Fruit fly (Drosophila melanogaster) whole organism, embryonic: ENCODE results near the gene Lsp2.

Source experiments
- BEAF-32 ChIP-seq: fragments of 200-800 bp; sonication (Bioruptor generic); optimal IDR thresholded peaks from 3 replicates; lab custom pipeline; 2017; ENCODE audit warnings: missing biosample characterization, missing genetic modification characterization, mild to moderate bottlenecking, moderate library complexity, missing genetic modification reagents
- CG10267 ChIP-seq: fragments of 200-800 bp; sonication (Bioruptor generic); optimal IDR thresholded peaks from 2 replicates; lab custom pipeline; 2018; ENCODE audit warnings: missing biosample characterization, mild to moderate bottlenecking, missing genetic modification characterization, moderate library complexity
- CG10543 ChIP-seq: fragments of 200-800 bp; sonication (Bioruptor generic); optimal IDR thresholded peaks from 3 replicates; lab custom pipeline; 2017; ENCODE audit warnings: missing biosample characterization, mild to moderate bottlenecking, missing genetic modification characterization, moderate library complexity
- CG11695 ChIP-seq: fragments of 200-800 bp; sonication (Bioruptor generic); IDR thresholded peaks from 3 replicates; pipeline ENCODE4 v1.3.6; 2022; ENCODE audit warnings: missing biosample characterization, missing genetic modification characterization
- CG12391 ChIP-seq: fragments of 200-800 bp; sonication (Bioruptor generic); optimal IDR thresholded peaks from 3 replicates; lab custom pipeline; 2018; ENCODE audit warnings: missing biosample characterization, mild to moderate bottlenecking, missing genetic modification characterization, moderate library complexity
- CG12659 ChIP-seq: fragments of 200-800 bp; sonication (Bioruptor generic); optimal IDR thresholded peaks from 3 replicates; lab custom pipeline; 2017; ENCODE audit warnings: mild to moderate bottlenecking, missing biosample characterization, missing genetic modification reagents, missing genetic modification characterization
- CG13287 ChIP-seq: fragments of 200-800 bp; sonication (Bioruptor generic); IDR thresholded peaks from 2 replicates; pipeline ENCODE4 v1.3.6; 2022; ENCODE audit warnings: missing biosample characterization, missing genetic modification characterization; ENCODE audit not compliant: partially characterized antibody
- CG14860 ChIP-seq: fragments of 200-800 bp; sonication (Bioruptor generic); IDR thresholded peaks from 3 replicates; pipeline ENCODE4 v1.3.6; 2022; ENCODE audit warnings: missing biosample characterization, missing genetic modification characterization; ENCODE audit not compliant: partially characterized antibody
- CG15479 ChIP-seq: fragments of 200-800 bp; sonication (Bioruptor generic); optimal IDR thresholded peaks from 3 replicates; lab custom pipeline; 2019; ENCODE audit warnings: missing biosample characterization, mild to moderate bottlenecking, missing genetic modification characterization, moderate library complexity
- CG16813 ChIP-seq: fragments of 200-800 bp; sonication (Bioruptor generic); IDR thresholded peaks from 3 replicates; pipeline ENCODE4 v1.3.6; 2022; ENCODE audit warnings: missing biosample characterization, missing genetic modification characterization; ENCODE audit not compliant: partially characterized antibody
- CG18764 ChIP-seq: fragments of 200-800 bp; sonication (Bioruptor generic); optimal IDR thresholded peaks from 3 replicates; lab custom pipeline; 2016; ENCODE audit warnings: missing biosample characterization, missing genetic modification characterization
- CG34224 ChIP-seq: fragments of 200-800 bp; sonication (Bioruptor generic); IDR thresholded peaks from 3 replicates; pipeline ENCODE4 v1.3.6; 2022; ENCODE audit warnings: missing biosample characterization, missing genetic modification characterization; ENCODE audit not compliant: partially characterized antibody
- CG3726 ChIP-seq: fragments of 200-800 bp; sonication (Bioruptor generic); IDR thresholded peaks from 3 replicates; pipeline ENCODE4, ENCODE4 v1.3.6; 2022; ENCODE audit warnings: missing biosample characterization, missing genetic modification characterization
- CG4282 ChIP-seq: fragments of 200-800 bp; sonication (Bioruptor generic); optimal IDR thresholded peaks from 2 replicates; lab custom pipeline; 2016; ENCODE audit warnings: missing biosample characterization, missing genetic modification characterization
- CG4617 ChIP-seq: fragments of 200-800 bp; sonication (Bioruptor generic); optimal IDR thresholded peaks from 3 replicates; lab custom pipeline; 2016; ENCODE audit warnings: missing biosample characterization, missing genetic modification characterization, borderline replicate concordance
- CG6791 ChIP-seq: fragments of 200-800 bp; sonication (Bioruptor generic); IDR thresholded peaks from 3 replicates; pipeline ENCODE4 v1.3.6; 2022; ENCODE audit warnings: missing biosample characterization, missing genetic modification characterization; ENCODE audit not compliant: partially characterized antibody
- CG7271 ChIP-seq: fragments of 200-800 bp; sonication (Bioruptor generic); optimal IDR thresholded peaks from 2 replicates; lab custom pipeline; 2018; ENCODE audit warnings: missing biosample characterization, mild to moderate bottlenecking, missing genetic modification characterization, moderate library complexity
- CG7963 ChIP-seq: fragments of 200-800 bp; sonication (Bioruptor generic); IDR thresholded peaks from 3 replicates; pipeline ENCODE4 v1.3.6; 2022; ENCODE audit warnings: missing biosample characterization, missing genetic modification characterization; ENCODE audit not compliant: partially characterized antibody
- CG8359 ChIP-seq: fragments of 200-800 bp; sonication (Bioruptor generic); optimal IDR thresholded peaks from 2 replicates; lab custom pipeline; 2017; ENCODE audit warnings: missing biosample characterization, mild to moderate bottlenecking, missing genetic modification characterization, borderline replicate concordance
- CG8478 ChIP-seq: fragments of >200 bp; optimal IDR thresholded peaks from 2 replicates; lab custom pipeline; 2018
- CG8924 ChIP-seq: fragments of 200-800 bp; optimal IDR thresholded peaks from 3 replicates; lab custom pipeline; 2019; ENCODE audit warnings: missing biosample characterization, mild to moderate bottlenecking, missing genetic modification characterization, moderate library complexity
- Chrac-16 ChIP-seq: fragments of 200-800 bp; sonication (Bioruptor generic); optimal IDR thresholded peaks from 3 replicates; lab custom pipeline; 2016; ENCODE audit warnings: missing biosample characterization, missing genetic modification characterization
- CoRest ChIP-seq: fragments of 200-800 bp; sonication (Bioruptor generic); optimal IDR thresholded peaks from 3 replicates; lab custom pipeline; 2018; ENCODE audit warnings: missing biosample characterization, mild to moderate bottlenecking, missing genetic modification characterization, moderate library complexity
- Dp ChIP-seq: fragments of 200-800 bp; sonication (Bioruptor generic); optimal IDR thresholded peaks from 2 replicates; lab custom pipeline; 2018; ENCODE audit warnings: missing biosample characterization, mild to moderate bottlenecking, missing genetic modification characterization, moderate library complexity
- Dref ChIP-seq: fragments of 200-800 bp; sonication (Bioruptor generic); IDR thresholded peaks from 2 replicates; pipeline ENCODE4 v1.3.6; 2022; ENCODE audit warnings: missing biosample characterization, missing genetic modification characterization
- E2f2 ChIP-seq: fragments of 200-800 bp; sonication (Bioruptor generic); IDR thresholded peaks from 2 replicates; pipeline ENCODE4 v1.3.6; 2022; ENCODE audit warnings: missing biosample characterization, missing genetic modification characterization
- GATAe ChIP-seq: fragments of 200-800 bp; sonication (Bioruptor generic); conservative IDR thresholded peaks from 2 replicates; pipeline ENCODE4 v1.3.6; 2022; ENCODE audit warnings: missing biosample characterization, missing genetic modification characterization
- HmgZ ChIP-seq: fragments of 200-800 bp; sonication (Bioruptor generic); optimal IDR thresholded peaks from 2 replicates; lab custom pipeline; 2018; ENCODE audit warnings: missing biosample characterization, mild to moderate bottlenecking, missing genetic modification characterization
- MBD-R2 ChIP-seq: fragments of 200-800 bp; sonication (Bioruptor generic); IDR thresholded peaks from 2 replicates; pipeline ENCODE4 v1.3.6; 2022; ENCODE audit warnings: missing biosample characterization, missing genetic modification characterization
- Max ChIP-seq: fragments of 200-800 bp; sonication (Bioruptor generic); optimal IDR thresholded peaks from 2 replicates; lab custom pipeline; 2016; ENCODE audit warnings: missing biosample characterization, mild to moderate bottlenecking, missing genetic modification characterization
- Optix ChIP-seq: fragments of 200-800 bp; sonication (Bioruptor generic); IDR thresholded peaks from 3 replicates; pipeline ENCODE4 v1.3.6; 2022; ENCODE audit warnings: missing biosample characterization, missing genetic modification characterization
- Pdp1 ChIP-seq, 2 experiments: fragments of 200-800 bp; sonication (Bioruptor generic); optimal IDR thresholded peaks; 3 replicates each; lab custom pipeline; 2016; ENCODE audit warnings: missing biosample characterization in 2 of 2, missing genetic modification characterization in 2 of 2, mild to moderate bottlenecking in 1 of 2, moderate library complexity in 1 of 2
- Xbp1 ChIP-seq: fragments of 200-800 bp; sonication (Bioruptor generic); optimal IDR thresholded peaks from 3 replicates; lab custom pipeline; 2016; ENCODE audit warnings: missing biosample characterization, mild to moderate bottlenecking, missing genetic modification characterization
- chm ChIP-seq: fragments of 200-800 bp; sonication (Bioruptor generic); IDR thresholded peaks from 2 replicates; pipeline ENCODE4 v1.3.6; 2022; ENCODE audit warnings: missing biosample characterization, missing genetic modification characterization
- gcm ChIP-seq: fragments of 200-800 bp; sonication (Bioruptor generic); optimal IDR thresholded peaks from 2 replicates; lab custom pipeline; 2019; ENCODE audit warnings: missing biosample characterization, mild to moderate bottlenecking, missing genetic modification characterization, moderate library complexity
- hb ChIP-seq: fragments of 200-800 bp; sonication (Bioruptor generic); IDR thresholded peaks from 3 replicates; pipeline ENCODE4 v1.3.6; 2022; ENCODE audit warnings: missing biosample characterization, missing genetic modification characterization; ENCODE audit not compliant: partially characterized antibody
- knrl ChIP-seq: fragments of 200-800 bp; sonication (Bioruptor generic); IDR thresholded peaks from 3 replicates; pipeline ENCODE4 v1.3.6; 2022; ENCODE audit warnings: missing biosample characterization, missing genetic modification characterization; ENCODE audit not compliant: partially characterized antibody
- pzg ChIP-seq: fragments of 200-800 bp; sonication (Bioruptor generic); optimal IDR thresholded peaks from 3 replicates; lab custom pipeline; 2018; ENCODE audit warnings: missing biosample characterization, mild to moderate bottlenecking, missing genetic modification characterization, moderate library complexity
- row ChIP-seq: fragments of 200-800 bp; sonication (Bioruptor generic); IDR thresholded peaks from 3 replicates; pipeline ENCODE4 v1.3.6; 2022; ENCODE audit warnings: missing biosample characterization, missing genetic modification characterization
- sna ChIP-seq: fragments of 200-800 bp; sonication (Bioruptor generic); IDR thresholded peaks from 2 replicates; pipeline ENCODE4 v1.3.6; 2022; ENCODE audit warnings: missing biosample characterization, missing genetic modification characterization; ENCODE audit not compliant: partially characterized antibody
- ssp ChIP-seq: fragments of 200-800 bp; sonication (Bioruptor generic); IDR thresholded peaks from 2 replicates; pipeline ENCODE4 v1.3.6; 2022; ENCODE audit warnings: missing biosample characterization, missing genetic modification characterization
- vnd ChIP-seq: fragments of 200-800 bp; sonication (Bioruptor generic); IDR thresholded peaks from 3 replicates; pipeline ENCODE4 v1.3.6; 2022; ENCODE audit warnings: missing biosample characterization, missing genetic modification characterization; ENCODE audit not compliant: partially characterized antibody
- zen2 ChIP-seq: fragments of 200-800 bp; sonication (Bioruptor generic); IDR thresholded peaks from 3 replicates; pipeline ENCODE4 v1.3.6; 2022; ENCODE audit warnings: missing biosample characterization, missing genetic modification characterization; ENCODE audit not compliant: partially characterized antibody
- zf30C ChIP-seq: fragments of 200-800 bp; sonication (Bioruptor generic); optimal IDR thresholded peaks from 3 replicates; lab custom pipeline; 2018; ENCODE audit warnings: missing biosample characterization, mild to moderate bottlenecking, missing genetic modification characterization

The Lsp2 gene

DNA sequence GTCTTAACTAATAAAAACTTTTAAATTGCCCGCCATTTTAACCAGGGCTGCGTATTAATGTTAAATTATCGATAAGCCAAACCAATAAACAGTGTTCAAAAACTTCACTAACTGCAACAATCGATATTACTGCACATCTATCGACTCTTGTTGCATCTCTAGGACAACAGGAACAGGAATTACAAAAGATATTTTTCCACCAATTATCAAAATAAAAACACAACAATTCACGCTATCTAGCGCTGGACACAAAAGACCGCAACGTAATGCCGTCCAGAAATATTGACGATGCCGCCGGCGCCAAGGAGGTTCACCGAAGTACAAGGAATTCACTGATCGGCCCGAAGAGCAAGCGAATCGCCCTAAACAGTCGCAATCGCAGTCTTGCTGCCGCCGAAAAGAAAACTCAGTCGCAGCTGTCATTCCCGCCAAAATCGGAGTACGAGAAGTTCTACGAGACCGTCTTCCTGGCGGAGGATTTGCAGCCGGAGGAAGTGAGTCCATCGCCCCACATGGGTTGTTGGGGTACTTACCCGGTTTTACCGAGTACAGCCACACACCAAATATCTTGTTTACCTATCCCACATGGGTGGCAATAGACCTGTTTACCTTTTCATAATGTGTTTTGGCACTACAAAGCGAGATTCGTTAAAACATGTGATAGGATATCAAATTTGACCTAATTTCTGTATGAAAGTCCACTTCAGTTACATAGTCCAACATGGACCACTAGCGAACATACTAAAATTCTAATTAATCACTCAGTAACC lies 13.0 kb upstream of the Lsp2 start, which contains the start of gene vers (continued):
- TF ChIP-seq zen2 (GFP tag; lab: Robert Waterston, UW) (peak; percentile 88), CG4282 (GFP tag; lab: Kevin White, UChicago) (no peak), CG18764 (GFP tag; lab: Kevin White, UChicago) (no peak), sna (GFP tag; lab: Robert Waterston, UW) (peak; percentile 88), Max (peak; percentile 56), row (GFP tag; lab: Robert Waterston, UW) (0 out of 3 replicates have a peak, but pooled peaks have one; percentile 35), CG15479 (GFP tag; lab: Kevin White, UChicago) (no peak), Optix (GFP tag; lab: Robert Waterston, UW) (no peak), CoRest (tag; lab: Kevin White, UChicago) (peak; percentile 14), CG12391 (tag; lab: Kevin White, UChicago) (peak; percentile 28), CG14860 (GFP tag; lab: Robert Waterston, UW) (peak; percentile 86), CG13287 (GFP tag; lab: Robert Waterston, UW) (peak; percentile 98), HmgZ (peak; percentile 43)

DNA sequence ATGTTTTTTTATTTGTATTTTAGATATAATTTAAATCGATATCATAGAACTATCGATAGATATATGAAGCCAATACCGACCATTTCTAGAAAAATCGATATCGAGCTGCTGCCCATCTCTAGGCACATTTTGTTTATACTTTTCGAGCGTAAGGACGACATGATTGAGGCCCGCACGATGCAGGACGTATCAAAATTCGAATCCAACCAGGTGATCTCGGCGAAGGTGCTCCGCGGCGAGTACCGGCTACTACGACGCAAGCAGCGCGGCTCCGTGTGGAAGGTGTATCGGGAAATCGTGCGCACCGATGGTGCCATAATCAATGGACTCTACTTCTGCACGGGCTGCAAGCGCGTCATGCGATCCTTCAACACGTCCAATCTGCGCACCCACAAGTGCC lies 11.0 kb upstream of the Lsp2 start, which contains the start of gene ssp:
ssp (plus strand) TSS at position 102 of the 400 bp plus-strand sequence.
- peak; percentile 74; the same call in 2 of the 3 replicates for TF ChIP-seq knrl (GFP tag; lab: Robert Waterston, UW)
- peak; percentile 75 for TF ChIP-seq MBD-R2 (GFP tag; lab: Robert Waterston, UW)
- TF ChIP-seq CG12659 (GFP tag; lab: Kevin White, UChicago), result peak; percentile 14
- peak; percentile 36 for TF ChIP-seq CG7271 (tag; lab: Kevin White, UChicago)
- TF ChIP-seq gcm, result peak; percentile 9
- TF ChIP-seq E2f2 (GFP tag; lab: Robert Waterston, UW), result 0 out of 2 replicates have a peak, but pooled peaks have one; percentile 33
- TF ChIP-seq Dref (GFP tag; lab: Robert Waterston, UW), result peak; percentile 87
- no peak for TF ChIP-seq ssp
- peak; percentile 46 for TF ChIP-seq CG10267 (tag; lab: Kevin White, UChicago)
- TF ChIP-seq CG14860 (GFP tag; lab: Robert Waterston, UW), result peak; percentile 73
- peak; percentile 41; the same call in 2 of the 3 replicates for TF ChIP-seq row (GFP tag; lab: Robert Waterston, UW)
- peak; percentile 47 for TF ChIP-seq Dp (GFP tag; lab: Kevin White, UChicago)
- peak; percentile 36; the same call in 1 of the 3 replicates for TF ChIP-seq CG7963 (GFP tag; lab: Robert Waterston, UW)
- TF ChIP-seq CG16813, result peak; percentile 68
- TF ChIP-seq CG4617 (GFP tag; lab: Kevin White, UChicago), result peak; percentile 43
- peak; percentile 70 for TF ChIP-seq vnd (GFP tag; lab: Robert Waterston, UW)
- TF ChIP-seq Chrac-16 (GFP tag; lab: Kevin White, UChicago), result no peak
- 0 out of 2 replicates have a peak, but pooled peaks have one; percentile 7 for TF ChIP-seq chm (GFP tag; lab: Robert Waterston, UW)
- TF ChIP-seq GATAe (GFP tag; lab: Robert Waterston, UW), result no peak
- TF ChIP-seq CG10543 (GFP tag; lab: Kevin White, UChicago), result no peak
- peak; percentile 88 for TF ChIP-seq CG34224 (GFP tag; lab: Robert Waterston, UW)
- TF ChIP-seq Xbp1 (GFP tag; lab: Kevin White, UChicago), result no peak
- peak; percentile 60; the same call in 1 of the 3 replicates for TF ChIP-seq hb (GFP tag; lab: Robert Waterston, UW)
- no peak for TF ChIP-seq CG3726 (GFP tag; lab: Robert Waterston, UW)
- no peak for TF ChIP-seq CG8359 (GFP tag; lab: Kevin White, UChicago)
- TF ChIP-seq CG8924, result peak; percentile 4
- TF ChIP-seq BEAF-32 (GFP tag; lab: Kevin White, UChicago), result peak; percentile 77
- no peak for TF ChIP-seq zf30C (GFP tag; lab: Kevin White, UChicago)
- TF ChIP-seq sna (GFP tag; lab: Robert Waterston, UW), result peak; percentile 83
- TF ChIP-seq CG11695 (GFP tag; lab: Robert Waterston, UW), result no peak
- peak in 1 of 2 experiments; percentile 47 for TF ChIP-seq Pdp1 (GFP tag; optimal IDR thresholded peaks at IDR 0.05; lab: Kevin White, UChicago)
- no peak for TF ChIP-seq CG8478 (lab: Kevin White, UChicago)
- TF ChIP-seq CG6791, result peak; percentile 81
- peak; percentile 50 for TF ChIP-seq pzg
